Fruit fly (Drosophila melanogaster) whole organism, pupa: ENCODE data around the gene Orc5.

Experiments
- CG10348 ChIP-seq: fragments of 200-800 bp; sonication (Bioruptor generic); IDR thresholded peaks from 2 replicates; pipeline ENCODE4 v1.3.6; 2022; ENCODE audit warnings: missing biosample characterization, missing genetic modification characterization
- CG12605 ChIP-seq: fragments of 200-800 bp; sonication (Bioruptor generic); IDR thresholded peaks from 2 replicates; pipeline ENCODE4 v1.3.6; 2022; ENCODE audit warnings: missing biosample characterization, missing genetic modification characterization
- CG13204 ChIP-seq: fragments of 200-800 bp; sonication (Bioruptor generic); optimal IDR thresholded peaks from 2 replicates; lab custom pipeline; 2018; ENCODE audit warnings: missing biosample characterization, mild to moderate bottlenecking, missing genetic modification characterization, moderate library complexity
- CG14655 ChIP-seq: fragments of 200-800 bp; sonication (Bioruptor generic); optimal IDR thresholded peaks from 3 replicates; lab custom pipeline; 2017; ENCODE audit warnings: mild to moderate bottlenecking, missing biosample characterization, missing genetic modification reagents, missing genetic modification characterization
- CG15710 ChIP-seq: fragments of 200-800 bp; sonication (Bioruptor generic); optimal IDR thresholded peaks from 2 replicates; lab custom pipeline; 2018; ENCODE audit warnings: missing biosample characterization, mild to moderate bottlenecking, missing genetic modification characterization, moderate library complexity
- CG17806 ChIP-seq: fragments of 200-800 bp; sonication (Bioruptor generic); optimal IDR thresholded peaks from 2 replicates; lab custom pipeline; 2018; ENCODE audit warnings: missing biosample characterization, mild to moderate bottlenecking, missing genetic modification characterization, moderate library complexity
- CG32121 ChIP-seq: fragments of 200-800 bp; sonication (Bioruptor generic); IDR thresholded peaks from 2 replicates; pipeline ENCODE4 v1.3.6; 2022; ENCODE audit warnings: missing biosample characterization, missing genetic modification characterization
- CG34367 ChIP-seq: fragments of 200-800 bp; sonication (Bioruptor generic); optimal IDR thresholded peaks from 2 replicates; lab custom pipeline; 2018; ENCODE audit warnings: missing biosample characterization, mild to moderate bottlenecking, missing genetic modification characterization
- CG4496 ChIP-seq: fragments of 200-800 bp; sonication (Bioruptor generic); IDR thresholded peaks from 3 replicates; pipeline ENCODE4 v1.3.6; 2022; ENCODE audit warnings: missing biosample characterization, missing genetic modification characterization
- CG8159 ChIP-seq: fragments of 200-800 bp; sonication (Bioruptor generic); optimal IDR thresholded peaks from 3 replicates; lab custom pipeline; 2018; ENCODE audit warnings: missing biosample characterization, mild to moderate bottlenecking, missing genetic modification characterization, moderate library complexity
- CG8301 ChIP-seq: fragments of 200-800 bp; sonication (Bioruptor generic); optimal IDR thresholded peaks from 2 replicates; lab custom pipeline; 2018; ENCODE audit warnings: missing biosample characterization, mild to moderate bottlenecking, missing genetic modification characterization
- CG9948 ChIP-seq: fragments of 200-800 bp; sonication (Bioruptor generic); optimal IDR thresholded peaks from 2 replicates; lab custom pipeline; 2018; ENCODE audit warnings: missing biosample characterization, mild to moderate bottlenecking, missing genetic modification characterization, moderate library complexity
- D1 ChIP-seq: fragments of 200-800 bp; sonication (Bioruptor generic); optimal IDR thresholded peaks from 2 replicates; lab custom pipeline; 2018; ENCODE audit warnings: missing biosample characterization, mild to moderate bottlenecking, missing genetic modification characterization, moderate library complexity
- EcR ChIP-seq: fragments of 200-800 bp; sonication (Bioruptor generic); optimal IDR thresholded peaks from 3 replicates; lab custom pipeline; 2019; ENCODE audit warnings: missing biosample characterization, missing genetic modification characterization, mild to moderate bottlenecking, moderate library complexity, missing genetic modification reagents
- Ets98B ChIP-seq: fragments of 200-800 bp; sonication (Bioruptor generic); IDR thresholded peaks from 2 replicates; pipeline ENCODE4 v1.3.6; 2022; ENCODE audit warnings: missing biosample characterization, missing genetic modification characterization
- Pif1A ChIP-seq: fragments of 200-800 bp; sonication (Bioruptor generic); optimal IDR thresholded peaks from 3 replicates; lab custom pipeline; 2016; ENCODE audit warnings: missing biosample characterization, missing genetic modification characterization
- Pif1B ChIP-seq: fragments of 200-800 bp; sonication (Bioruptor generic); optimal IDR thresholded peaks from 3 replicates; lab custom pipeline; 2016; ENCODE audit warnings: missing biosample characterization, missing genetic modification characterization
- Snoo ChIP-seq: fragments of 200-800 bp; sonication (Bioruptor generic); optimal IDR thresholded peaks from 3 replicates; lab custom pipeline; 2017; ENCODE audit warnings: missing biosample characterization, mild to moderate bottlenecking, missing genetic modification characterization, inconsistent platforms
- fd96Ca ChIP-seq: fragments of 200-800 bp; sonication (Bioruptor generic); IDR thresholded peaks from 3 replicates; pipeline ENCODE4 v1.3.6; 2022; ENCODE audit warnings: missing biosample characterization, missing genetic modification characterization
- gl ChIP-seq: fragments of 200-800 bp; sonication (Bioruptor generic); optimal IDR thresholded peaks from 2 replicates; lab custom pipeline; 2018; ENCODE audit warnings: missing biosample characterization, mild to moderate bottlenecking, missing genetic modification characterization
- rn ChIP-seq: fragments of 200-800 bp; sonication (Bioruptor generic); IDR thresholded peaks from 2 replicates; pipeline ENCODE4 v1.3.6; 2022; ENCODE audit warnings: missing biosample characterization, missing genetic modification characterization

Orc5 gene

dm6 chr2L:13829540-13829939, at the start of gene Orc5, which contains the start of gene Arpc1:
Orc5 (plus strand) TSS chr2L:13829837.
Arpc1 (minus strand) TSS chr2L:13829741.
- TF ChIP-seq Ets98B = no peak
- no peak for TF ChIP-seq CG4496 (GFP tag; lab: Robert Waterston, UW)
- no peak for TF ChIP-seq CG17806 (tag; lab: Kevin White, UChicago)
- no peak for TF ChIP-seq CG15710 (tag; lab: Kevin White, UChicago)
- no peak for TF ChIP-seq CG10348 (GFP tag; lab: Robert Waterston, UW)
- TF ChIP-seq CG32121 (GFP tag; lab: Robert Waterston, UW) = no peak
- no peak for TF ChIP-seq D1 (tag; lab: Kevin White, UChicago)
- no peak for TF ChIP-seq CG34367 (tag; lab: Kevin White, UChicago)
- TF ChIP-seq CG12605 (GFP tag; lab: Robert Waterston, UW) = no peak
- TF ChIP-seq Snoo (tag; lab: Kevin White, UChicago) = no peak
- TF ChIP-seq Pif1A (GFP tag; lab: Kevin White, UChicago) = no peak
- TF ChIP-seq CG13204 (GFP tag; lab: Kevin White, UChicago) = no peak

- peak; percentile 49; the same call in 1 of the 3 replicates for TF ChIP-seq CG4496 (GFP tag; lab: Robert Waterston, UW)
- TF ChIP-seq Pif1A (GFP tag; lab: Kevin White, UChicago) = no peak
- no peak for TF ChIP-seq CG10348 (GFP tag; lab: Robert Waterston, UW)
- no peak for TF ChIP-seq CG14655
- TF ChIP-seq CG13204 (GFP tag; lab: Kevin White, UChicago) = no peak
- peak; percentile 92 for TF ChIP-seq CG8159
- peak; percentile 31 for TF ChIP-seq Ets98B
- peak; percentile 68 for TF ChIP-seq rn (GFP tag; lab: Robert Waterston, UW)
- TF ChIP-seq Snoo (tag; lab: Kevin White, UChicago) = peak; percentile 85
- TF ChIP-seq CG12605 (GFP tag; lab: Robert Waterston, UW) = no peak; the same call in none of the 2 replicates
- peak; percentile 52 for TF ChIP-seq CG32121 (GFP tag; lab: Robert Waterston, UW)
- TF ChIP-seq CG8301 (tag; lab: Kevin White, UChicago) = peak; percentile 81
- no peak for TF ChIP-seq gl (tag; lab: Kevin White, UChicago)
- TF ChIP-seq EcR (GFP tag; lab: Kevin White, UChicago) = no peak
- peak; percentile 75 for TF ChIP-seq CG34367 (tag; lab: Kevin White, UChicago)
- peak; percentile 84 for TF ChIP-seq CG9948 (tag; lab: Kevin White, UChicago)
- TF ChIP-seq Pif1B (GFP tag; lab: Kevin White, UChicago) = peak; percentile 71
- TF ChIP-seq fd96Ca = peak; percentile 49; the same call in 1 of the 3 replicates
- TF ChIP-seq D1 (tag; lab: Kevin White, UChicago) = no peak
- peak; percentile 87 for TF ChIP-seq CG15710 (tag; lab: Kevin White, UChicago)
- peak; percentile 79 for TF ChIP-seq CG17806 (tag; lab: Kevin White, UChicago)
- TF ChIP-seq, all 21 proteins: peak for 13
These were observed 49.3 kb upstream of the Orc5 start, which contains the start of the genes CG9008 and p38b for dm6 chr2L:13780109-13780947. CG9008 (minus strand) TSS chr2L:13780165. p38b (plus strand) TSS chr2L:13780689.

dm6 chr2L:13783264-13784154, 46.1 kb upstream of the Orc5 start, which contains the start of gene Eato:
Eato (plus strand) TSS chr2L:13784084.
- peak; percentile 22 for TF ChIP-seq Snoo (tag; lab: Kevin White, UChicago)
- TF ChIP-seq D1 (tag; lab: Kevin White, UChicago) = no peak
- TF ChIP-seq CG15710 (tag; lab: Kevin White, UChicago) = peak; percentile 0

- TF ChIP-seq Pif1B (GFP tag; lab: Kevin White, UChicago) (no peak), D1 (tag; lab: Kevin White, UChicago) (no peak), CG32121 (GFP tag; lab: Robert Waterston, UW) (no peak), CG8301 (tag; lab: Kevin White, UChicago) (no peak), CG8159 (no peak), CG13204 (GFP tag; lab: Kevin White, UChicago) (no peak), CG4496 (GFP tag; lab: Robert Waterston, UW) (no peak), Pif1A (GFP tag; lab: Kevin White, UChicago) (no peak), CG9948 (tag; lab: Kevin White, UChicago) (no peak), fd96Ca (no peak), CG15710 (tag; lab: Kevin White, UChicago) (no peak), Snoo (tag; lab: Kevin White, UChicago) (no peak), CG34367 (tag; lab: Kevin White, UChicago) (no peak), CG12605 (GFP tag; lab: Robert Waterston, UW) (no peak), CG14655 (no peak), CG10348 (GFP tag; lab: Robert Waterston, UW) (no peak)
These were observed 45.4 kb upstream of the Orc5 start, which contains the start of gene CG16890 for dm6 chr2L:13784155-13784681. CG16890 (minus strand) TSS chr2L:13784338.
